Fruit fly (Drosophila melanogaster): ENCODE results near the gene CG4199.

Gene CG4199

DNA sequence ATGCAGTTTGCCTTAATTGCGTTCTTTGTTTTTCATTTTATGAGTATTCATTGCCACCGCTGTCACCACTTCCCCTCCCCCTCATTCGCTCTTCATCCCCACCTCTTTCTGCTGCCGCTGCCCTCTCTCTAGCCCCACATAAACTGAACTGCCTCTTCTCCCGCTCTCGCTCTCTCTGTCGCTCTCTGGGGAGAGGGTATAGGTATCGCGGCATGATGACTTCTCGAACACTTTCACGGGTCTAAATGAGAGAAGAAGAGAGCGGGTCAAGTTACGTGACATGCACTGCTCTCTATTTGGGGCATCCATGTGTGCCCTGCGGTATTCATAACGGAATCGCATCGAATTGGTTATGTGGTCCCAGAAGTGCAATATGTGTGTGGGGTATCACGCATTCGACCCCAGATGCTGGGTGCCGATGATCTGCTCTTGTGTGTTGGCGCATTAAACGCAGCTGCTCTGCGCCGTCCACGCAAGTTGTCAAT lies 10.4 kb upstream of the CG4199 start (continued):
- TF ChIP-seq CG8765 (GFP tag; IDR thresholded peaks at IDR 0.05) (peak; percentile 61; the same call in 1 of the 2 replicates), lmd (GFP tag; IDR thresholded peaks at IDR 0.05) (peak; percentile 89), Hr51 (GFP tag; optimal IDR thresholded peaks at IDR 0.05) (peak; percentile 80 to 86), scrt (GFP tag; optimal IDR thresholded peaks at IDR 0.05) (peak; percentile 48), CG9932 (GFP tag; IDR thresholded peaks at IDR 0.05) (peak; percentile 56), insv (GFP tag; optimal IDR thresholded peaks at IDR 0.05) (no peak), jing (GFP tag; optimal IDR thresholded peaks at IDR 0.05) (peak; percentile 72), sob (GFP tag; IDR thresholded peaks at IDR 0.05) (peak; percentile 84), luna (GFP tag; optimal IDR thresholded peaks at IDR 0.05) (no peak), sug (tag; optimal IDR thresholded peaks at IDR 0.05) (peak; percentile 53), CG4730 (GFP tag; IDR thresholded peaks at IDR 0.05) (peak; percentile 81), crol (GFP tag; IDR thresholded peaks at IDR 0.05) (peak; percentile 98), twi (tag; optimal IDR thresholded peaks at IDR 0.05) (peak; percentile 63), CG17361 (GFP tag; IDR thresholded peaks at IDR 0.05) (peak; percentile 63), CG3163 (GFP tag; optimal IDR thresholded peaks at IDR 0.05) (peak; percentile 75), CG9817 (tag; optimal IDR thresholded peaks at IDR 0.05) (peak; percentile 48), btn (GFP tag; optimal IDR thresholded peaks at IDR 0.05) (peak; percentile 83), peb (GFP tag; IDR thresholded peaks at IDR 0.05) (peak; percentile 84), en (GFP tag; optimal IDR thresholded peaks at IDR 0.05) (peak; percentile 62), lilli (GFP tag; optimal IDR thresholded peaks at IDR 0.05) (peak; percentile 81), CG16863 (GFP tag; optimal IDR thresholded peaks at IDR 0.05) (peak; percentile 90), NK7.1 (GFP tag; optimal IDR thresholded peaks at IDR 0.05) (peak; percentile 77), sima (GFP tag; optimal IDR thresholded peaks at IDR 0.05) (no peak), CG15601 (tag; optimal IDR thresholded peaks at IDR 0.05) (peak; percentile 69), CG1024 (GFP tag; IDR thresholded peaks at IDR 0.05) (peak; percentile 42; the same call in 1 of the 2 replicates), pfk (GFP tag; optimal IDR thresholded peaks at IDR 0.05) (no peak), lab (GFP tag; optimal IDR thresholded peaks at IDR 0.05) (peak; percentile 82), CG8478 (optimal IDR thresholded peaks at IDR 0.05) (no peak), D (optimal IDR thresholded peaks at IDR 0.05) (no peak), D (GFP tag; optimal IDR thresholded peaks at IDR 0.05) (peak; percentile 77), CG6683 (GFP tag; optimal IDR thresholded peaks at IDR 0.05) (peak; percentile 66), vnd (GFP tag; IDR thresholded peaks at IDR 0.05; ENCODE audit: partially characterized antibody) (0 out of 3 replicates have a peak, but pooled peaks have one; percentile 16), Optix (GFP tag; IDR thresholded peaks at IDR 0.05) (peak; percentile 90), CG5180 (GFP tag; optimal IDR thresholded peaks at IDR 0.05) (peak; percentile 42), phol (tag; optimal IDR thresholded peaks at IDR 0.05) (peak; percentile 69), lbe (GFP tag; optimal IDR thresholded peaks at IDR 0.05) (peak; percentile 85), MBD-R2 (GFP tag; IDR thresholded peaks at IDR 0.05) (peak; percentile 41; the same call in 1 of the 2 replicates), Elba2 (GFP tag; optimal IDR thresholded peaks at IDR 0.05) (no peak), Hr3 (GFP tag; optimal IDR thresholded peaks at IDR 0.05) (peak; percentile 80), CG7963 (GFP tag; IDR thresholded peaks at IDR 0.05; ENCODE audit: partially characterized antibody) (no peak), CG10274 (GFP tag; optimal IDR thresholded peaks at IDR 0.05) (peak; percentile 74), toy (GFP tag; IDR thresholded peaks at IDR 0.05) (0 out of 2 replicates have a peak, but pooled peaks have one; percentile 50), z (GFP tag; IDR thresholded peaks at IDR 0.05) (0 out of 3 replicates have a peak, but pooled peaks have one; percentile 15), E2f1 (GFP tag; IDR thresholded peaks at IDR 0.05) (peak; percentile 89), Xbp1 (GFP tag; optimal IDR thresholded peaks at IDR 0.05) (peak; percentile 87), caup (GFP tag; optimal IDR thresholded peaks at IDR 0.05; ENCODE audit: severe bottlenecking) (peak; percentile 65), CG18619 (GFP tag; optimal IDR thresholded peaks at IDR 0.05) (peak; percentile 76), schlank (tag; optimal IDR thresholded peaks at IDR 0.05) (peak; percentile 28), CG12942 (GFP tag; optimal IDR thresholded peaks at IDR 0.05) (peak; percentile 76), sisA (GFP tag; IDR thresholded peaks at IDR 0.05) (peak; percentile 86), ranshi (GFP tag; IDR thresholded peaks at IDR 0.05) (peak; percentile 86)

Data from whole organism, embryonic.